Worm (Caenorhabditis elegans) whole organism, late embryonic: ENCODE results near the gene C03B1.5.

Experiments
- C08G9.2 ChIP-seq: sonication (generic microtip); optimal IDR thresholded peaks from 2 replicates; lab custom pipeline; 2016; ENCODE audit warnings: mild to moderate bottlenecking, missing genetic modification characterization, moderate library complexity, missing compliant biosample characterization
- K02D7.2 ChIP-seq: sonication (generic microtip); optimal IDR thresholded peaks from 2 replicates; lab custom pipeline; 2017; ENCODE audit warnings: mild to moderate bottlenecking, missing genetic modification characterization, missing compliant biosample characterization
- T23F11.4 ChIP-seq: fragments of 200-800 bp; sonication (Bioruptor generic); optimal IDR thresholded peaks from 2 replicates; lab custom pipeline; 2018; ENCODE audit warnings: mild to moderate bottlenecking, missing genetic modification characterization, missing compliant biosample characterization
- Y22D7AL.16 ChIP-seq: sonication (generic microtip); optimal IDR thresholded peaks from 2 replicates; lab custom pipeline; 2016; ENCODE audit warnings: missing genetic modification characterization, missing compliant biosample characterization
- ama-1 ChIP-seq: fragments of 150-350 bp; optimal IDR thresholded peaks from 2 replicates; lab custom pipeline; 2014
- ceh-14 ChIP-seq: sonication (generic microtip); optimal IDR thresholded peaks from 2 replicates; lab custom pipeline; 2016; ENCODE audit warnings: missing genotype, missing genetic modification characterization, missing compliant biosample characterization
- ceh-18 ChIP-seq: sonication (generic microtip); optimal IDR thresholded peaks from 2 replicates; lab custom pipeline; 2016; ENCODE audit warnings: missing genetic modification characterization, missing compliant biosample characterization
- ceh-24 ChIP-seq: sonication (generic microtip); optimal IDR thresholded peaks from 2 replicates; lab custom pipeline; 2016; ENCODE audit warnings: mild to moderate bottlenecking, missing genetic modification characterization, missing compliant biosample characterization
- ceh-30 ChIP-seq: fragments of 150-350 bp; optimal IDR thresholded peaks from 2 replicates; lab custom pipeline; 2014; ENCODE audit warnings: missing biosample characterization, missing genetic modification characterization
- ceh-45 ChIP-seq: fragments of 200-800 bp; sonication (Bioruptor generic); IDR thresholded peaks from 2 replicates; pipeline ENCODE4 v1.3.6; 2022; ENCODE audit warnings: missing genetic modification reagents, missing genetic modification characterization, missing compliant biosample characterization
- ceh-6 ChIP-seq: fragments of 200-800 bp; sonication (Bioruptor generic); optimal IDR thresholded peaks from 2 replicates; lab custom pipeline; 2018; ENCODE audit warnings: mild to moderate bottlenecking, missing genetic modification characterization, missing compliant biosample characterization
- ceh-9 ChIP-seq: sonication (generic microtip); optimal IDR thresholded peaks from 2 replicates; lab custom pipeline; 2016; ENCODE audit warnings: mild to moderate bottlenecking, missing genetic modification characterization, inconsistent platforms, missing compliant biosample characterization
- che-1 ChIP-seq: sonication (generic microtip); optimal IDR thresholded peaks from 2 replicates; lab custom pipeline; 2016; ENCODE audit warnings: mild to moderate bottlenecking, missing genetic modification characterization, missing compliant biosample characterization
- elt-2 ChIP-seq: sonication (generic microtip); optimal IDR thresholded peaks from 2 replicates; lab custom pipeline; 2016; ENCODE audit warnings: missing genetic modification reagents, missing genetic modification characterization, missing compliant biosample characterization
- eyg-1 ChIP-seq: sonication (generic microtip); optimal IDR thresholded peaks from 2 replicates; lab custom pipeline; 2016; ENCODE audit warnings: missing genotype, missing genetic modification characterization, missing compliant biosample characterization
- fkh-6 ChIP-seq: sonication (generic microtip); optimal IDR thresholded peaks from 2 replicates; lab custom pipeline; 2016; ENCODE audit warnings: missing genetic modification characterization, missing compliant biosample characterization
- gmeb-2 ChIP-seq: sonication (generic microtip); optimal IDR thresholded peaks from 2 replicates; lab custom pipeline; 2016; ENCODE audit warnings: missing genetic modification characterization, inconsistent platforms, missing compliant biosample characterization
- hlh-13 ChIP-seq: fragments of 200-800 bp; sonication (Bioruptor generic); optimal IDR thresholded peaks from 2 replicates; lab custom pipeline; 2018; ENCODE audit warnings: mild to moderate bottlenecking, missing genetic modification characterization, missing compliant biosample characterization
- hlh-30 ChIP-seq: sonication (generic microtip); optimal IDR thresholded peaks from 2 replicates; lab custom pipeline; 2017; ENCODE audit warnings: antibody characterized with exemption, missing genetic modification characterization, missing compliant biosample characterization; ENCODE audit not compliant: insufficient read depth
- hlh-6 ChIP-seq: sonication (generic microtip); optimal IDR thresholded peaks from 2 replicates; lab custom pipeline; 2016; ENCODE audit warnings: missing genotype, missing genetic modification characterization, missing compliant biosample characterization
- lim-6 ChIP-seq: sonication (generic microtip); optimal IDR thresholded peaks from 2 replicates; lab custom pipeline; 2016; ENCODE audit warnings: missing genetic modification characterization, missing compliant biosample characterization
- lin-11 ChIP-seq: fragments of 200-800 bp; sonication (Bioruptor generic); optimal IDR thresholded peaks from 2 replicates; lab custom pipeline; 2018; ENCODE audit warnings: mild to moderate bottlenecking, missing genetic modification characterization, missing compliant biosample characterization
- mec-3 ChIP-seq: sonication (generic microtip); optimal IDR thresholded peaks from 2 replicates; lab custom pipeline; 2016; ENCODE audit warnings: borderline replicate concordance, missing genetic modification characterization, missing compliant biosample characterization
- nhr-232 ChIP-seq: sonication (generic microtip); optimal IDR thresholded peaks from 2 replicates; lab custom pipeline; 2016; ENCODE audit warnings: missing genetic modification characterization, missing compliant biosample characterization
- pax-1 ChIP-seq: fragments of 150-350 bp; optimal IDR thresholded peaks from 2 replicates; lab custom pipeline; 2014; ENCODE audit warnings: missing biosample characterization, missing genetic modification characterization
- pha-4 ChIP-seq: fragments of 150-350 bp; optimal IDR thresholded peaks from 2 replicates; lab custom pipeline; 2018; ENCODE audit warnings: missing biosample characterization, missing genetic modification reagents, missing genetic modification characterization
- pros-1 ChIP-seq: fragments of 150-350 bp; optimal IDR thresholded peaks from 2 replicates; lab custom pipeline; 2014; ENCODE audit warnings: missing biosample characterization, missing genetic modification reagents, missing genetic modification characterization
- ref-2 ChIP-seq: sonication (generic microtip); optimal IDR thresholded peaks from 2 replicates; lab custom pipeline; 2016; ENCODE audit warnings: missing genetic modification characterization, missing compliant biosample characterization
- sox-2 ChIP-seq: fragments of 200-800 bp; sonication (Bioruptor generic); IDR thresholded peaks from 2 replicates; pipeline ENCODE4 v1.3.6; 2022; ENCODE audit warnings: missing genetic modification reagents, missing genetic modification characterization, missing compliant biosample characterization
- sox-4 ChIP-seq: sonication (generic microtip); optimal IDR thresholded peaks from 2 replicates; lab custom pipeline; 2017; ENCODE audit warnings: mild to moderate bottlenecking, missing genetic modification characterization, inconsistent platforms, missing compliant biosample characterization
- tbx-2 ChIP-seq: sonication (generic microtip); optimal IDR thresholded peaks from 2 replicates; lab custom pipeline; 2016; ENCODE audit warnings: missing genetic modification characterization, missing compliant biosample characterization
- ttx-3 ChIP-seq: sonication (generic microtip); optimal IDR thresholded peaks from 2 replicates; lab custom pipeline; 2016; ENCODE audit warnings: missing genetic modification reagents, missing genetic modification characterization, missing compliant biosample characterization
- unc-42 ChIP-seq: sonication (generic microtip); optimal IDR thresholded peaks from 2 replicates; lab custom pipeline; 2016; ENCODE audit warnings: missing genotype, missing genetic modification characterization, missing compliant biosample characterization
- unc-55 ChIP-seq: sonication (generic microtip); optimal IDR thresholded peaks from 2 replicates; lab custom pipeline; 2017; ENCODE audit warnings: missing biosample characterization, missing genetic modification reagents, missing genetic modification characterization
- zip-5 ChIP-seq: sonication (generic microtip); optimal IDR thresholded peaks from 2 replicates; lab custom pipeline; 2016; ENCODE audit warnings: missing genetic modification characterization, missing compliant biosample characterization
- ztf-16 ChIP-seq: sonication (generic microtip); optimal IDR thresholded peaks from 2 replicates; lab custom pipeline; 2017; ENCODE audit warnings: missing genetic modification characterization, missing compliant biosample characterization

Gene C03B1.5

DNA sequence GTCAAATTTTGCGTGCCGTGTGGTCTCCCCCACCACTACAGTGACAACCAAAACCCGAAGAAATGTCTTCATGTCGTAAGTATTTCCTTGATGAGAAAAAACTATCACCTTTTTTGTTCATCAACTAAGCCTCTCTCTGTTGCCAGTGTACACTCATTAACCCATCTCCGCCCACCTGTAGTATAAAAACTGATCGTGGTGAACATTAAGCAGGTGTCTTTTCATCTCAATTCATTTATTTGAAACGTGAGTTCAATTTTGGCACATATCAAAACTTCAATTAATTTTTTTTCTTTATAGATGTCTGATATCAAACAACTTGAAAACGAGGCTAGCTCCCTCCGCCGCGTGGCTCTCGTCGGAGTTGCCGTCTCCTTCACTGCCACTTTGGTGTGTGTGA is 24.0 kb upstream of the C03B1.5 start, which contains the start of gene col-170:
Gene col-170 (plus strand): TSS at position 301 of the 400 bp plus-strand sequence.
- no peak for TF ChIP-seq eyg-1
- no peak for TF ChIP-seq pros-1 (tag; lab: Kevin White, UChicago)
- no peak for TF ChIP-seq hlh-30
- no peak for TF ChIP-seq sox-4 (tag; lab: Kevin White, UChicago)
- TF ChIP-seq K02D7.2 (tag; lab: Kevin White, UChicago): no peak

ce11 chrX:6333998-6334397 is 21.4 kb upstream of the C03B1.5 start, which contains the start of gene col-171:
col-171 (plus strand) TSS chrX:6334298.
- no peak for TF ChIP-seq sox-2 (GFP tag; lab: Robert Waterston, UW)
- TF ChIP-seq ceh-14 (tag; lab: Kevin White, UChicago): no peak
- TF ChIP-seq hlh-6 (tag; lab: Kevin White, UChicago): no peak
- TF ChIP-seq hlh-13 (GFP tag; lab: Kevin White, UChicago): no peak
- TF ChIP-seq tbx-2 (tag; lab: Kevin White, UChicago): no peak
- no peak for TF ChIP-seq sox-4 (tag; lab: Kevin White, UChicago)
- no peak for TF ChIP-seq unc-55 (GFP tag; lab: Kevin White, UChicago)
- no peak for TF ChIP-seq ama-1 (lab: Kevin White, UChicago)
- no peak for TF ChIP-seq ceh-30
- TF ChIP-seq elt-2: no peak
- no peak for TF ChIP-seq ceh-9 (tag; lab: Kevin White, UChicago)
- TF ChIP-seq ceh-6 (GFP tag; lab: Kevin White, UChicago): no peak
- no peak for TF ChIP-seq pax-1 (tag; lab: Kevin White, UChicago)
- no peak for TF ChIP-seq fkh-6 (tag; lab: Kevin White, UChicago)
- TF ChIP-seq pha-4 (tag; lab: Kevin White, UChicago): no peak
- no peak for TF ChIP-seq nhr-232 (tag; lab: Kevin White, UChicago)
- no peak for TF ChIP-seq ceh-18
- no peak for TF ChIP-seq lin-11 (tag; lab: Kevin White, UChicago)
- no peak for TF ChIP-seq ref-2
- TF ChIP-seq, all 69 proteins: peak for 0

DNA sequence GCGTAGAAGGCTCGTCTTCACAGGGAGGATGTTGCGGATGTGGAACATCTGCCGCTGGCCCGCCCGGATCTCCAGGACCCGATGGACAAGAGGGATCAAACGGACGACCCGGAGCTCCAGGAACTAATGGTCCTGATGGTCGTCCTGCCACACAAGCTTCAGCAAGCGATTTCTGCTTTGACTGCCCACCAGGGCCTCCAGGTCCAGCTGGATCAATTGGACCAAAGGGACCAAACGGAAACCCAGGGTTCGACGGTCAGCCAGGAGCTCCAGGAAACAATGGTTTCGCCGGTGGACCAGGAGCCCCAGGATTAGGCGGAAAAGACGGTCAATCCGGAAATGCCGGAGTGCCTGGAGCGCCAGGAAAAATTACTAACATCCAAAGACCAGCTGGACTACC is 20.8 kb upstream of the C03B1.5 start:
- no peak for TF ChIP-seq zip-5 (tag; lab: Kevin White, UChicago)
- no peak for TF ChIP-seq pha-4 (tag; lab: Kevin White, UChicago)
- no peak for TF ChIP-seq ceh-24
- no peak for TF ChIP-seq C08G9.2 (tag; lab: Kevin White, UChicago)
- TF ChIP-seq ceh-18: no peak
- TF ChIP-seq nhr-232 (tag; lab: Kevin White, UChicago): no peak
- TF ChIP-seq che-1 (tag; lab: Kevin White, UChicago): no peak
- TF ChIP-seq Y22D7AL.16 (tag; lab: Kevin White, UChicago): no peak
- no peak for TF ChIP-seq ztf-16
- TF ChIP-seq ama-1 (lab: Kevin White, UChicago): no peak
- no peak for TF ChIP-seq T23F11.4 (GFP tag; lab: Kevin White, UChicago)
- TF ChIP-seq ref-2: no peak
- no peak for TF ChIP-seq lin-11 (tag; lab: Kevin White, UChicago)
- no peak for TF ChIP-seq gmeb-2 (tag; lab: Kevin White, UChicago)
- TF ChIP-seq lim-6 (tag; lab: Kevin White, UChicago): no peak
- no peak for TF ChIP-seq hlh-30
- no peak for TF ChIP-seq eyg-1
- TF ChIP-seq mec-3 (tag; lab: Kevin White, UChicago): no peak

ce11 chrX:6337338-6337737 is 18.0 kb upstream of the C03B1.5 start:
- TF ChIP-seq ztf-16 (no peak), hlh-6 (tag; lab: Kevin White, UChicago) (no peak), unc-42 (tag; lab: Kevin White, UChicago) (no peak), tbx-2 (tag; lab: Kevin White, UChicago) (no peak), ceh-6 (GFP tag; lab: Kevin White, UChicago) (no peak), ttx-3 (tag; lab: Kevin White, UChicago) (no peak), ceh-45 (GFP tag; lab: Robert Waterston, UW) (no peak), ceh-24 (no peak)
